Fruit fly (Drosophila melanogaster): ENCODE measurements around the gene danr.

Gene danr

DNA sequence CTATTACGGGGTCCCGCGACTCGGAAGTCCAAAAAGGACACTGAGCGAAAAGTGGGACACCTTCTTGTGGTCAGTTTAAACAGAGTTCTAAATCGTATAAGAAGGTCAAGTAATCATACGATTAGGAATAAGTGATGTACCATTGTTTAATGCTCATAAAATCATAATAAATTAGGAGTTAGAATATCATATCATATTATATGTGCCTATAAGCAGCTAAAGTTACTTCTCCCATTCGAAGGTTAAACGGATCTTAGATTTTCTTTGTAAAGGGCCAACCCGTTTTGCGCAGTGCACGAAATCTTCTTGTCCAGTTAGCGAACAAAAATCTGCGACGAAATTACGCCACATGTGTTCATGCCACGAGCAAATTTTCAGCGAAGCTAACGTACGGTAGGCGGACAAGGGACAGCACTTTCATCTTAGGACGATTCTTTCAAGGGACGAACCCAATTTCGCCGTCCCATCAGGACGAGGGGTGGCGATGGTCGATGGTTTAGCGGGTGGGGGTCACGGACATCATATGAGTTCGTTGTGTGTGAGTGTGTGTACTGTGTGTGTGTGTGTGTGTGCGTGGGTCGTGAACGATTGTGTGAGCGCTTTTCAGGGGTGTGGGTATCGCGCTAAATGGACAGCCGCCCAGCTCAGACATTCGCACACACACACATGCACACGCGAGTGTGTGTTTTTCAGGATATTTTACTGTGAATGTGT is 30.5 kb downstream of the danr start (continued):
- TF ChIP-seq bbx (GFP tag; IDR thresholded peaks at IDR 0.05; ENCODE audit: partially characterized antibody) (no peak), CG16779 (GFP tag; IDR thresholded peaks at IDR 0.05) (no peak), dysf (GFP tag; IDR thresholded peaks at IDR 0.05) (peak; percentile 47; the same call in 1 of the 3 replicates), lmd (GFP tag; IDR thresholded peaks at IDR 0.05) (peak; percentile 50), CG17385 (GFP tag; optimal IDR thresholded peaks at IDR 0.05) (peak; percentile 44), luna (GFP tag; optimal IDR thresholded peaks at IDR 0.05) (no peak), org-1 (GFP tag; optimal IDR thresholded peaks at IDR 0.05) (peak; percentile 52), CG18476 (GFP tag; optimal IDR thresholded peaks at IDR 0.05) (no peak), CG30403 (GFP tag; optimal IDR thresholded peaks at IDR 0.05) (peak; percentile 49), Poxn (GFP tag; IDR thresholded peaks at IDR 0.05) (no peak), GATAe (GFP tag; conservative IDR thresholded peaks at IDR 0.05) (no peak), Rfx (GFP tag; IDR thresholded peaks at IDR 0.05) (peak; percentile 36; the same call in 1 of the 2 replicates), Optix (GFP tag; IDR thresholded peaks at IDR 0.05) (no peak), CG6689 (GFP tag; IDR thresholded peaks at IDR 0.05) (peak; percentile 73), ash1 (GFP tag; optimal IDR thresholded peaks at IDR 0.05) (no peak), CG14050 (GFP tag; IDR thresholded peaks at IDR 0.05) (no peak), cwo (GFP tag; optimal IDR thresholded peaks at IDR 0.05) (peak; percentile 36), pnt (GFP tag; optimal IDR thresholded peaks at IDR 0.05) (peak; percentile 20), zfh2 (GFP tag; optimal IDR thresholded peaks at IDR 0.05) (peak; percentile 4), HmgD (GFP tag; optimal IDR thresholded peaks at IDR 0.05) (no peak), CG15073 (GFP tag; optimal IDR thresholded peaks at IDR 0.05) (no peak), lab (GFP tag; optimal IDR thresholded peaks at IDR 0.05) (peak; percentile 38), bigmax (GFP tag; optimal IDR thresholded peaks at IDR 0.05) (no peak), CG17568 (GFP tag; optimal IDR thresholded peaks at IDR 0.05) (no peak), crp (GFP tag; optimal IDR thresholded peaks at IDR 0.05) (no peak), CG30020 (tag; optimal IDR thresholded peaks at IDR 0.05) (no peak), CG1603 (tag; optimal IDR thresholded peaks at IDR 0.05) (peak; percentile 41), CG11093 (GFP tag; IDR thresholded peaks at IDR 0.05) (0 out of 3 replicates have a peak, but pooled peaks have one; percentile 29), dpn (GFP tag; optimal IDR thresholded peaks at IDR 0.05) (peak; percentile 12 to 19), CG9876 (GFP tag; optimal IDR thresholded peaks at IDR 0.05) (no peak), CG15514 (GFP tag; optimal IDR thresholded peaks at IDR 0.05) (peak; percentile 14), Lim3 (GFP tag; IDR thresholded peaks at IDR 0.05) (no peak), Side (GFP tag; optimal IDR thresholded peaks at IDR 0.05) (no peak), Sox102F (GFP tag; optimal IDR thresholded peaks at IDR 0.05) (peak; percentile 41), H2.0 (GFP tag; IDR thresholded peaks at IDR 0.05) (no peak), CG9932 (GFP tag; IDR thresholded peaks at IDR 0.05) (0 out of 2 replicates have a peak, but pooled peaks have one; percentile 13), CG5245 (GFP tag; optimal IDR thresholded peaks at IDR 0.05) (no peak), CG4424 (GFP tag; optimal IDR thresholded peaks at IDR 0.05) (peak; percentile 38), CG9817 (tag; optimal IDR thresholded peaks at IDR 0.05) (peak; percentile 5), bcd (GFP tag; optimal IDR thresholded peaks at IDR 0.05) (peak; percentile 43), CG10147 (GFP tag; optimal IDR thresholded peaks at IDR 0.05) (peak; percentile 33), E2f1 (GFP tag; IDR thresholded peaks at IDR 0.05) (peak; percentile 31; the same call in 1 of the 2 replicates), CG15601 (tag; optimal IDR thresholded peaks at IDR 0.05) (peak; percentile 3), Pdp1 (GFP tag; optimal IDR thresholded peaks at IDR 0.05) (no peak), cg (GFP tag; optimal IDR thresholded peaks at IDR 0.05) (peak; percentile 67), lola (GFP tag; optimal IDR thresholded peaks at IDR 0.05) (peak in 1 of 3 experiments; percentile 45), CG4404 (GFP tag; IDR thresholded peaks at IDR 0.05) (peak; percentile 21; the same call in 1 of the 2 replicates), CG9727 (GFP tag; optimal IDR thresholded peaks at IDR 0.05) (peak; percentile 51), ewg (GFP tag; optimal IDR thresholded peaks at IDR 0.05) (no peak)
